Worm (Caenorhabditis elegans): Measurements from ENCODE around the gene mls-2.

Gene mls-2

DNA sequence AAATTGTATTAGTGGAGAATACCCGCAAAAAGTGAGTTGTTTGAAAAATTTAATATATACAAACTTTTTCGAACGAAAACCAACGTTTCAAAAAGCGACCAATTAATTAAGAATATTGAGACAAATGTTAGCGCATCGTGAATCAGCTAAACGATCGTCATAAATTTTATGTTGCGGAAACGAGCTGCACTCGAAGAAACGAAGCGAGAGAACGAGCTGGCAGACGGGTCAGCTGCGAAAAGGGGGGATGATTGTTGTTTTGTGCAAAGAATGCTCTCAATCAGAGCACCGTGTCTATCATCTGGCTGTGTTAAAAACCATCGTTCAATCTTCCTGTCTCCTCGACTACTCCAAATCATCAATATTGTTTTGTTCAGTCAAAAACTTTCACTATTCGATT lies 42.5 kb upstream of the mls-2 start:
- TF ChIP-seq jun-1 (tag; optimal IDR thresholded peaks at IDR 0.05) (no peak), alr-1 (tag; optimal IDR thresholded peaks at IDR 0.05; ENCODE audit: borderline replicate concordance) (no peak), mep-1 (tag; optimal IDR thresholded peaks at IDR 0.05) (no peak), nhr-71 (tag; optimal IDR thresholded peaks at IDR 0.05) (no peak), ztf-11 (tag; optimal IDR thresholded peaks at IDR 0.05) (no peak), nhr-28 (tag; optimal IDR thresholded peaks at IDR 0.05) (no peak), ets-5 (GFP tag; IDR thresholded peaks at IDR 0.05) (no peak), C16A3.4 (tag; optimal IDR thresholded peaks at IDR 0.05) (no peak), pag-3 (tag; optimal IDR thresholded peaks at IDR 0.05; ENCODE audit: borderline replicate concordance, insufficient read depth) (no peak), egl-27 (tag; optimal IDR thresholded peaks at IDR 0.05) (no peak), efl-3 (GFP tag; optimal IDR thresholded peaks at IDR 0.05) (no peak), nhr-20 (tag; optimal IDR thresholded peaks at IDR 0.05) (no peak), nhr-76 (tag; optimal IDR thresholded peaks at IDR 0.05) (no peak), unc-98 (GFP tag; IDR thresholded peaks at IDR 0.05) (no peak), Y116A8C.19 (tag; optimal IDR thresholded peaks at IDR 0.05; ENCODE audit: borderline replicate concordance) (no peak), mef-2 (tag; optimal IDR thresholded peaks at IDR 0.05) (no peak)

- TF ChIP-seq hlh-17 (GFP tag; optimal IDR thresholded peaks at IDR 0.05; ENCODE audit: borderline replicate concordance), result no peak
- TF ChIP-seq ztf-11 (tag; optimal IDR thresholded peaks at IDR 0.05), result peak in 1 of 2 experiments; percentile 52
- no peak for TF ChIP-seq fos-1 (tag; optimal IDR thresholded peaks at IDR 0.05)
- peak; percentile 67 for TF ChIP-seq tbx-2 (tag; optimal IDR thresholded peaks at IDR 0.05)
- TF ChIP-seq lin-14 (GFP tag; optimal IDR thresholded peaks at IDR 0.05), result peak; percentile 29
- TF ChIP-seq lin-39 (tag; optimal IDR thresholded peaks at IDR 0.05), result peak; percentile 27
Observed at ce11 chrX:4802255-4802654, 40.8 kb upstream of the mls-2 start.

DNA sequence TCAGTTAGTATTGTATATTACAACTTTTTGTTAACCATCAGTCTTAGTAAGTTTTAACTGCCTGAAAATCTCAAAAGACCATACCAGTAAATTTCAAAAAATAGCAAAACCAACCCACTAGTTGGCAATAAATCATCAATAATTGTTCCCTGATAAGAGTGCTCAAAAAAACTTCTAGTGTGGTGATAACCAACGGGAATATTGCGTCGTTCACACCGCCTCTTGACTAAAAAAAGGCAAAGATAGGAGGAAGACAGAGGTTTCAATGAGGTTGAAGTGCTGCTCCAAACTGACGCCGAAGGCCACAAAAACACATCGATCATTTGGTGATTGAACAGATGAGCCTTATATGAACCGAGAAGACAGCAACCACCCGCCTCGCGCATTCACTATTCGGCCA lies 39.5 kb upstream of the mls-2 start:
- TF ChIP-seq nhr-12 (tag; optimal IDR thresholded peaks at IDR 0.05), result no peak
- no peak for TF ChIP-seq aha-1 (tag; optimal IDR thresholded peaks at IDR 0.05)
- TF ChIP-seq sox-4 (tag; optimal IDR thresholded peaks at IDR 0.05), result no peak
- no peak for TF ChIP-seq efl-1 (optimal IDR thresholded peaks at IDR 0.05)
- TF ChIP-seq efl-1 (GFP tag; optimal IDR thresholded peaks at IDR 0.05 in 1 of 2), result peak in 1 of 2 experiments; percentile 44
- no peak for TF ChIP-seq lir-3 (tag; optimal IDR thresholded peaks at IDR 0.05; ENCODE audit: poor library complexity)

DNA sequence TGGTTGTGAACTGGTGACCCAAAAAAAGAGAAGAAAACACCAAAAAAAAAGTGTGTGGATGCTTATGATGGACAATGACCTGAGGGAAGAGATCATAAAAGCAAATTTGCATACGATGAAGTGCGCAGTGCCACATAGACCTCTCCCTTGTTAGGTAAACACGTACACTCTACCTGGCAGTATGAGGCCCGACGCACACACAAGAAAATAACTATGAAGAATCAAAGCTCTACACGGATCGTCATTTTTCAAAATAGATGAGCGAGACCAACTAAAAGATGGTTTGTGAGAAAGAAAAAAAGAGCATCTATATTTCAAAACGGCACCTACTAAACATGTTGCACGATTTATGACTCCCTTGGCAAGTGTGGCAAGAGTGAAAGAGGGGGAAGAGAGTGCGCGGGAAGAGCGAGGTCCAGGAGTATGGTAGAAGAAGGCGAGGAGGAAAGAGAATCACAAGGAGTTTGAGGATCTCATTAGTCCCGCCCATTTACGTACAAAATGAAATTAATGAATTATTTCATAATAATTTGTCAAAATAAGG lies 38.7 kb upstream of the mls-2 start, which contains the start of gene mig-13:
Gene mig-13, minus strand, starts transcription at position 51 of the 544 bp plus-strand sequence.
- TF ChIP-seq ceh-63 (GFP tag; optimal IDR thresholded peaks at IDR 0.05), result no peak
- TF ChIP-seq pax-3 (tag; optimal IDR thresholded peaks at IDR 0.05), result no peak
- no peak for TF ChIP-seq unc-86 (tag; optimal IDR thresholded peaks at IDR 0.05)
- no peak for TF ChIP-seq fkh-4 (tag; optimal IDR thresholded peaks at IDR 0.05; ENCODE audit: borderline replicate concordance)
- no peak for TF ChIP-seq tbx-2 (tag; optimal IDR thresholded peaks at IDR 0.05)
- no peak for TF ChIP-seq grh-1 (GFP tag; IDR thresholded peaks at IDR 0.05)
- TF ChIP-seq ces-1 (GFP tag; optimal IDR thresholded peaks at IDR 0.05), result no peak
- no peak for TF ChIP-seq lin-13 (GFP tag; optimal IDR thresholded peaks at IDR 0.05)
- no peak for TF ChIP-seq alr-1 (tag; optimal IDR thresholded peaks at IDR 0.05; ENCODE audit: borderline replicate concordance)

DNA sequence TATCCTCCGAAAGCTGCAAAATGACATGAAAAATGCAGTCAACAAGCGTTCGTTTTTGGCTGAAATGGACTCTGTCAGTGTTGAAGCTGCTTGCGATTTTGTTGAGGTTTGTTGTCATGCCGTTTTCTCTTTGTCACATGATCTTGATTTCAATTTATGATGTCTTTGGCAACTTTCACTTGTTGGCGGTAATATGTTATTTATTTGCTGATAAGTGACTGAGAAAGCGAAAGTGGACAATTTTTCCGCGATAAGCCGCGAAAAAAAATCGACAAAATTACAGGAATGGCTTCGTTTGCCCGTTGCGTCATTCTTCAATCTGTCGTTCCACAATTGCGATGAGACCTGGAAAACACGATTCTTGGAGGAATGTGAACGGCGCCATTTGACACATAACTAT lies 33.9 kb upstream of the mls-2 start:
- TF ChIP-seq pax-3 (tag; optimal IDR thresholded peaks at IDR 0.05), result no peak
- TF ChIP-seq snpc-4 (tag; optimal IDR thresholded peaks at IDR 0.05), result no peak
- no peak for TF ChIP-seq fkh-4 (tag; optimal IDR thresholded peaks at IDR 0.05; ENCODE audit: borderline replicate concordance)
- TF ChIP-seq Y116A8C.19 (tag; optimal IDR thresholded peaks at IDR 0.05; ENCODE audit: borderline replicate concordance), result no peak
- TF ChIP-seq tbx-2 (tag; optimal IDR thresholded peaks at IDR 0.05), result no peak
- no peak for TF ChIP-seq dsc-1 (tag; optimal IDR thresholded peaks at IDR 0.05)
- no peak for TF ChIP-seq zip-4 (GFP tag; optimal IDR thresholded peaks at IDR 0.05)
- TF ChIP-seq elt-2 (tag; optimal IDR thresholded peaks at IDR 0.05), result peak; percentile 98
- TF ChIP-seq jun-1 (tag; optimal IDR thresholded peaks at IDR 0.05), result peak; percentile 69
- TF ChIP-seq C34B4.2 (tag; optimal IDR thresholded peaks at IDR 0.05), result no peak
- no peak for TF ChIP-seq nhr-84 (tag; optimal IDR thresholded peaks at IDR 0.05)
- peak; percentile 47 for TF ChIP-seq tlp-1 (tag; optimal IDR thresholded peaks at IDR 0.05)
- TF ChIP-seq pqm-1 (tag; optimal IDR thresholded peaks at IDR 0.05), result peak; percentile 12
- peak; percentile 41 for TF ChIP-seq nhr-90 (tag; optimal IDR thresholded peaks at IDR 0.05; ENCODE audit: poor library complexity)
- no peak for TF ChIP-seq unc-30 (tag; optimal IDR thresholded peaks at IDR 0.05)
- TF ChIP-seq blmp-1 (tag; optimal IDR thresholded peaks at IDR 0.05), result peak; percentile 96
- TF ChIP-seq pag-3 (tag; optimal IDR thresholded peaks at IDR 0.05; ENCODE audit: borderline replicate concordance, insufficient read depth), result no peak
- TF ChIP-seq nhr-20 (tag; optimal IDR thresholded peaks at IDR 0.05), result peak; percentile 33

Measured in whole organism, L1 larva.